Fruit fly (Drosophila melanogaster) whole organism, prepupa: ENCODE measurements around the gene gkt.

Source experiments
- Blimp-1 ChIP-seq: fragments of 200-800 bp; sonication (Bioruptor generic); optimal IDR thresholded peaks from 3 replicates; lab custom pipeline; 2017; ENCODE audit warnings: missing biosample characterization, missing genetic modification characterization, mild to moderate bottlenecking, moderate library complexity, missing genetic modification reagents
- CG11294 ChIP-seq: fragments of 200-800 bp; sonication (Bioruptor generic); IDR thresholded peaks from 2 replicates; pipeline ENCODE4 v1.3.6; 2022; ENCODE audit warnings: missing biosample characterization, missing genetic modification characterization
- CG1621 ChIP-seq: fragments of 200-800 bp; sonication (Bioruptor generic); optimal IDR thresholded peaks from 3 replicates; lab custom pipeline; 2018; ENCODE audit warnings: missing biosample characterization, mild to moderate bottlenecking, missing genetic modification characterization
- CG4318 ChIP-seq: fragments of 200-800 bp; sonication (Bioruptor generic); optimal IDR thresholded peaks from 3 replicates; lab custom pipeline; 2017; ENCODE audit warnings: missing biosample characterization, mild to moderate bottlenecking, missing genetic modification characterization
- CG8119 ChIP-seq: fragments of 200-800 bp; sonication (Bioruptor generic); IDR thresholded peaks from 3 replicates; pipeline ENCODE4 v1.3.6; 2022; ENCODE audit warnings: missing biosample characterization, missing genetic modification characterization
- OdsH ChIP-seq: fragments of 200-800 bp; sonication (Bioruptor generic); optimal IDR thresholded peaks from 3 replicates; lab custom pipeline; 2016; ENCODE audit warnings: missing biosample characterization, missing genetic modification characterization
- Sox102F ChIP-seq: fragments of 200-800 bp; sonication (Bioruptor generic); optimal IDR thresholded peaks from 2 replicates; lab custom pipeline; 2016; ENCODE audit warnings: missing biosample characterization, mild to moderate bottlenecking, missing genetic modification characterization

- TF ChIP-seq Blimp-1 (GFP tag; lab: Kevin White, UChicago) (peak; percentile 36), OdsH (GFP tag; lab: Kevin White, UChicago) (peak; percentile 78), CG4318 (GFP tag; lab: Kevin White, UChicago) (peak; percentile 49), CG11294 (peak; percentile 74), Sox102F (peak; percentile 71), CG8119 (GFP tag; lab: Robert Waterston, UW) (peak; percentile 85), CG1621 (tag; lab: Kevin White, UChicago) (peak; percentile 43)
Observed at dm6 chr2L:3152696-3153613, 6.8 kb upstream of the gkt start.
